Fruit fly (Drosophila melanogaster) Kc167 (cell line): ENCODE results near the gene Rpp20.

Source experiments
- Myc ChIP-seq: fragments of >200 bp; optimal IDR thresholded peaks from 2 replicates; lab custom pipeline; 2017; ENCODE audit warnings: missing external identifiers
- psq ChIP-seq: fragments of >200 bp; optimal IDR thresholded peaks from 2 replicates; lab custom pipeline; 2017; ENCODE audit warnings: missing external identifiers
- ttk ChIP-seq: sonication (Bioruptor generic); optimal IDR thresholded peaks from 2 replicates; lab custom pipeline; 2017; ENCODE audit warnings: missing external identifiers

DNA sequence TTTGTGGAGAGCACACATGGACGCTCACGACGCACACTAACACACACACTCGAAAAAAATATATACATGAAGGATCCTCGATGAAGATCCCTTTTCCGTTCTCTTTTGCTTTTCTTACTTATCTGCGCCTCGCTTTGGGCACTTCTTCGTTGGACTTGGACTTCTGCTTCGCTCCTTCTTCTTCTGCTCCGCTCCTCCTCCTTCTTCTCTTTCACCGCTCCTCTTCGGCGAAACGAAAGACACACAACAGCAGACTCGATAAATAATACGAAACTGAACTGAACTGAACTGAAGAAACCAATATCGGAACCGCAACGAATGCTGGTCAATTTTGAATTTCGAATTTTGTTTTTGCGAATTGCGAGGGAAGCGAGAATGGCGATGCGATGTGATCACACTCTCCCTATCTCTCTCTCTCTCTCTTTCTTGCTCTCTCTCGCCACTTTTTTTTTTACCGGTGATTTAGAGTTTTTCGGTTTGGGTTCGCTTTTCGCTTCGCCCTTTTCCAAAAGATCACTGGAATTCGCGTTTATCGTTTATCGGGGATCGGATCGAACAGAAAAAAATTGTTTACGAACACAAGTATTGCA lies 38.6 kb downstream of the Rpp20 start:
- TF ChIP-seq psq (lab: Kevin White, UChicago) (no peak), Myc (no peak), ttk (lab: Kevin White, UChicago) (no peak)
